Fruit fly (Drosophila melanogaster): ENCODE data around the gene CG4098.

The CG4098 gene

dm6 chr3L:16612152-16612551 lies 3.0 kb upstream of the CG4098 start, which contains the start of gene CG4101 (continued):
- TF ChIP-seq stwl (tag; optimal IDR thresholded peaks at IDR 0.05): peak; percentile 70
- no peak for TF ChIP-seq CG5180 (GFP tag; optimal IDR thresholded peaks at IDR 0.05)
- TF ChIP-seq wdn (GFP tag; IDR thresholded peaks at IDR 0.05): peak; percentile 58; the same call in 1 of the 2 replicates
- TF ChIP-seq Fer3 (tag; optimal IDR thresholded peaks at IDR 0.05): peak; percentile 81
- peak; percentile 50 for TF ChIP-seq CG18619 (GFP tag; optimal IDR thresholded peaks at IDR 0.05)
- peak; percentile 84 for TF ChIP-seq Hmr (GFP tag; optimal IDR thresholded peaks at IDR 0.05)
- TF ChIP-seq klu (GFP tag; IDR thresholded peaks at IDR 0.05): peak; percentile 75
- peak; percentile 87 for TF ChIP-seq CG2712 (tag; optimal IDR thresholded peaks at IDR 0.05)
- TF ChIP-seq rib (GFP tag; IDR thresholded peaks at IDR 0.05): 0 out of 2 replicates have a peak, but pooled peaks have one; percentile 47
- TF ChIP-seq CG12744 (GFP tag; optimal IDR thresholded peaks at IDR 0.05): peak; percentile 72
- peak; percentile 38 for TF ChIP-seq ftz-f1 (GFP tag; optimal IDR thresholded peaks at IDR 0.05)
- peak; percentile 88 for TF ChIP-seq CG3838 (GFP tag; optimal IDR thresholded peaks at IDR 0.05)
- peak; percentile 86 for TF ChIP-seq Dbx (GFP tag; IDR thresholded peaks at IDR 0.05)
- TF ChIP-seq CG7372 (GFP tag; IDR thresholded peaks at IDR 0.05): peak; percentile 65
- TF ChIP-seq BtbVII (GFP tag; optimal IDR thresholded peaks at IDR 0.05): peak; percentile 51
- TF ChIP-seq Nf-YC (tag; optimal IDR thresholded peaks at IDR 0.05): peak; percentile 75
- no peak for TF ChIP-seq ac (GFP tag; optimal IDR thresholded peaks at IDR 0.05)
- peak; percentile 65 for TF ChIP-seq CG8765 (GFP tag; IDR thresholded peaks at IDR 0.05)
- TF ChIP-seq exex (tag; optimal IDR thresholded peaks at IDR 0.05): peak; percentile 53
- peak; percentile 82; the same call in 2 of the 3 replicates for TF ChIP-seq ci (GFP tag; IDR thresholded peaks at IDR 0.05)
- TF ChIP-seq CG15696 (tag; optimal IDR thresholded peaks at IDR 0.05): peak; percentile 84
- TF ChIP-seq CG14667 (GFP tag; IDR thresholded peaks at IDR 0.05): peak; percentile 62
- TF ChIP-seq fru (optimal IDR thresholded peaks at IDR 0.05): no peak
- peak; percentile 68 for TF ChIP-seq CG9876 (GFP tag; optimal IDR thresholded peaks at IDR 0.05)
- peak; percentile 54 for TF ChIP-seq HHEX (GFP tag; optimal IDR thresholded peaks at IDR 0.05)
- TF ChIP-seq knrl (GFP tag; IDR thresholded peaks at IDR 0.05; ENCODE audit: partially characterized antibody): peak; percentile 80
- peak; percentile 76 for TF ChIP-seq shn (GFP tag; optimal IDR thresholded peaks at IDR 0.05)
- TF ChIP-seq NC2α (GFP tag; optimal IDR thresholded peaks at IDR 0.05): peak; percentile 24
- TF ChIP-seq BEAF-32 (GFP tag; optimal IDR thresholded peaks at IDR 0.05): peak; percentile 90
- TF ChIP-seq Kr (GFP tag; optimal IDR thresholded peaks at IDR 0.05): no peak
- peak; percentile 92 for TF ChIP-seq CG13287 (GFP tag; IDR thresholded peaks at IDR 0.05; ENCODE audit: partially characterized antibody)
- TF ChIP-seq CG11696 (GFP tag; IDR thresholded peaks at IDR 0.05): peak; percentile 61; the same call in 1 of the 2 replicates
- TF ChIP-seq Dip2 (GFP tag; IDR thresholded peaks at IDR 0.05): no peak
- no peak for TF ChIP-seq wek (GFP tag; optimal IDR thresholded peaks at IDR 0.05)
- TF ChIP-seq CG2678 (tag; optimal IDR thresholded peaks at IDR 0.05): peak; percentile 84
- TF ChIP-seq Lim3 (GFP tag; IDR thresholded peaks at IDR 0.05): peak; percentile 52; the same call in 1 of the 2 replicates
- no peak; the same call in 1 of the 2 replicates for TF ChIP-seq ara (GFP tag; IDR thresholded peaks at IDR 0.05)
- peak; percentile 62 for TF ChIP-seq Atf-2 (GFP tag; optimal IDR thresholded peaks at IDR 0.05)
- TF ChIP-seq CG1647 (GFP tag; optimal IDR thresholded peaks at IDR 0.05): peak; percentile 55
- peak; percentile 71 for TF ChIP-seq zen (tag; optimal IDR thresholded peaks at IDR 0.05)
- no peak for TF ChIP-seq pros (GFP tag; optimal IDR thresholded peaks at IDR 0.05)
- TF ChIP-seq sug (tag; optimal IDR thresholded peaks at IDR 0.05): peak; percentile 88
- peak; percentile 74 for TF ChIP-seq esg (GFP tag; conservative IDR thresholded peaks at IDR 0.05)
- peak; percentile 81 for TF ChIP-seq CG12942 (GFP tag; optimal IDR thresholded peaks at IDR 0.05)
- TF ChIP-seq chinmo (GFP tag; IDR thresholded peaks at IDR 0.05; ENCODE audit: partially characterized antibody): no peak
- TF ChIP-seq tup (GFP tag; optimal IDR thresholded peaks at IDR 0.05): peak; percentile 65
- TF ChIP-seq CG12769 (tag; optimal IDR thresholded peaks at IDR 0.05): peak; percentile 75
- peak; percentile 87 for TF ChIP-seq CG14710 (tag; optimal IDR thresholded peaks at IDR 0.05)
- peak; percentile 60; the same call in 1 of the 2 replicates for TF ChIP-seq sens-2 (GFP tag; IDR thresholded peaks at IDR 0.05)
- TF ChIP-seq MTF-1 (GFP tag; optimal IDR thresholded peaks at IDR 0.05; ENCODE audit: borderline replicate concordance): no peak
